Fruit fly (Drosophila melanogaster) whole organism, wandering third instar larva: ENCODE measurements around the gene CG6927.

Experiments used
- Abd-B ChIP-seq: fragments of >200 bp; optimal IDR thresholded peaks from 2 replicates; lab custom pipeline; 2017; ENCODE audit warnings: missing biosample characterization, missing genetic modification characterization
- CG32264 ChIP-seq: fragments of 200-800 bp; sonication (Bioruptor generic); optimal IDR thresholded peaks from 2 replicates; lab custom pipeline; 2016; ENCODE audit warnings: missing biosample characterization, missing genetic modification characterization
- CG9705 ChIP-seq: fragments of 200-800 bp; sonication (Bioruptor generic); optimal IDR thresholded peaks from 2 replicates; lab custom pipeline; 2018; ENCODE audit warnings: missing biosample characterization, mild to moderate bottlenecking, missing genetic modification characterization
- CrebA ChIP-seq: fragments of 200-800 bp; sonication (Bioruptor generic); optimal IDR thresholded peaks from 2 replicates; lab custom pipeline; 2016; ENCODE audit warnings: missing biosample characterization, mild to moderate bottlenecking, missing genetic modification characterization, borderline replicate concordance
- Dfd ChIP-seq: fragments of >200 bp; optimal IDR thresholded peaks from 2 replicates; lab custom pipeline; 2017; ENCODE audit warnings: missing biosample characterization, missing genetic modification characterization
- Dif ChIP-seq: fragments of 200-275, 200-300 bp; sonication (Bioruptor generic); optimal IDR thresholded peaks from 2 replicates; lab custom pipeline; 2018; ENCODE audit warnings: missing biosample characterization, missing genetic modification characterization; ENCODE audit not compliant: partially characterized antibody
- GATAd ChIP-seq: sonication (Bioruptor generic); optimal IDR thresholded peaks from 2 replicates; lab custom pipeline; 2016; ENCODE audit warnings: missing biosample characterization, missing genetic modification characterization
- HLH106 ChIP-seq: fragments of 200-800 bp; optimal IDR thresholded peaks from 3 replicates; lab custom pipeline; 2019; ENCODE audit warnings: missing biosample characterization, mild to moderate bottlenecking, missing genetic modification characterization, moderate library complexity
- Hnf4 ChIP-seq: fragments of 200-800 bp; sonication (Bioruptor generic); optimal IDR thresholded peaks from 2 replicates; lab custom pipeline; 2016; ENCODE audit warnings: missing biosample characterization, mild to moderate bottlenecking, missing genetic modification characterization
- Hr78 ChIP-seq: fragments of >200 bp; optimal IDR thresholded peaks from 2 replicates; lab custom pipeline; 2017; ENCODE audit warnings: missing biosample characterization, missing genetic modification characterization
- Hr83 ChIP-seq: fragments of 200-300 bp; sonication (Bioruptor generic); optimal IDR thresholded peaks from 2 replicates; lab custom pipeline; 2016; ENCODE audit warnings: missing biosample characterization, mild to moderate bottlenecking, missing genetic modification characterization, moderate library complexity; ENCODE audit not compliant: poor library complexity, severe bottlenecking
- Jra ChIP-seq: sonication (Bioruptor generic); optimal IDR thresholded peaks from 2 replicates; lab custom pipeline; 2016; ENCODE audit warnings: missing biosample characterization, missing genetic modification characterization
- Mio ChIP-seq: sonication (Bioruptor generic); optimal IDR thresholded peaks from 2 replicates; lab custom pipeline; 2016; ENCODE audit warnings: missing biosample characterization, missing genetic modification characterization
- Myc ChIP-seq: fragments of >200 bp; optimal IDR thresholded peaks from 2 replicates; lab custom pipeline; 2017
- N ChIP-seq: fragments of >200 bp; optimal IDR thresholded peaks from 2 replicates; lab custom pipeline; 2018; ENCODE audit warnings: missing biosample characterization, missing external identifiers, missing genetic modification characterization
- OdsH ChIP-seq: fragments of 200-800 bp; sonication (Bioruptor generic); optimal IDR thresholded peaks from 2 replicates; lab custom pipeline; 2016; ENCODE audit warnings: missing biosample characterization, mild to moderate bottlenecking, missing genetic modification characterization
- Rel ChIP-seq, 2 experiments: fragments of 200-800 bp; sonication (Bioruptor generic) in 1 of 2; optimal IDR thresholded peaks; 2 replicates in 1 of 2; 3 replicates in 1 of 2; lab custom pipeline; 2016 to 2019; ENCODE audit warnings: mild to moderate bottlenecking in 2 of 2, missing biosample characterization in 2 of 2, missing genetic modification characterization in 2 of 2, moderate library complexity in 1 of 2
- Sp1 ChIP-seq: fragments of 200-800 bp; sonication (Bioruptor generic); optimal IDR thresholded peaks from 3 replicates; lab custom pipeline; 2019; ENCODE audit warnings: missing biosample characterization, mild to moderate bottlenecking, missing genetic modification characterization, moderate library complexity
- Vsx2 ChIP-seq: fragments of 200-300, 225-300 bp; sonication (Bioruptor generic); optimal IDR thresholded peaks from 2 replicates; lab custom pipeline; 2018; ENCODE audit warnings: missing biosample characterization, missing genetic modification characterization; ENCODE audit not compliant: partially characterized antibody
- br ChIP-seq: fragments of 200-800 bp; sonication (Bioruptor generic); optimal IDR thresholded peaks from 2 replicates; lab custom pipeline; 2016; ENCODE audit warnings: missing biosample characterization, missing genetic modification characterization
- brk ChIP-seq: fragments of 200-800 bp; sonication (Bioruptor generic); optimal IDR thresholded peaks from 2 replicates; lab custom pipeline; 2016; ENCODE audit warnings: missing biosample characterization, mild to moderate bottlenecking, missing genetic modification characterization
- dl ChIP-seq, 2 experiments: fragments of 175-275, 200-275 bp in 1 of 2; fragments of 200-275 bp in 1 of 2; sonication (Bioruptor generic); optimal IDR thresholded peaks; lab custom pipeline; 2018; ENCODE audit warnings: mild to moderate bottlenecking in 2 of 2, missing biosample characterization in 2 of 2, missing genetic modification characterization in 2 of 2, moderate library complexity in 2 of 2; ENCODE audit not compliant: partially characterized antibody in 2 of 2, insufficient read depth in 1 of 2
- dmrt93B ChIP-seq: fragments of 200-800 bp; sonication (Bioruptor generic); optimal IDR thresholded peaks from 2 replicates; lab custom pipeline; 2018; ENCODE audit warnings: missing biosample characterization, mild to moderate bottlenecking, missing genetic modification characterization
- dsf ChIP-seq: sonication (Bioruptor generic); optimal IDR thresholded peaks from 2 replicates; lab custom pipeline; 2016; ENCODE audit warnings: missing biosample characterization, missing genetic modification characterization, borderline replicate concordance
- ey ChIP-seq: fragments of 200-800 bp; sonication (Bioruptor generic); optimal IDR thresholded peaks from 2 replicates; lab custom pipeline; 2016; ENCODE audit warnings: missing biosample characterization, missing genetic modification characterization
- foxo ChIP-seq, 2 experiments: fragments of 200-800 bp; sonication (Bioruptor generic); optimal IDR thresholded peaks; 2 replicates in 1 of 2; 3 replicates in 1 of 2; lab custom pipeline; 2016 to 2017; ENCODE audit warnings: missing biosample characterization in 2 of 2, missing genetic modification characterization in 2 of 2
- fru ChIP-seq: fragments of 200-800 bp; sonication (Bioruptor generic); optimal IDR thresholded peaks from 3 replicates; lab custom pipeline; 2016; ENCODE audit warnings: missing biosample characterization, mild to moderate bottlenecking, missing genetic modification characterization
- h ChIP-seq: fragments of 200-800 bp; sonication (Bioruptor generic); optimal IDR thresholded peaks from 3 replicates; lab custom pipeline; 2016; ENCODE audit warnings: missing biosample characterization, mild to moderate bottlenecking, missing genetic modification characterization
- jim ChIP-seq: fragments of 175-275, 200-325 bp; sonication (Bioruptor generic); optimal IDR thresholded peaks from 2 replicates; lab custom pipeline; 2016; ENCODE audit warnings: missing biosample characterization, mild to moderate bottlenecking, missing genetic modification characterization
- lola ChIP-seq: fragments of >200 bp; optimal IDR thresholded peaks from 2 replicates; lab custom pipeline; 2017; ENCODE audit warnings: missing biosample characterization, missing genetic modification characterization
- pan ChIP-seq: fragments of >200 bp; optimal IDR thresholded peaks from 2 replicates; lab custom pipeline; 2017
- psq ChIP-seq: fragments of 200-800 bp; sonication (Bioruptor generic); optimal IDR thresholded peaks from 3 replicates; lab custom pipeline; 2017; ENCODE audit warnings: missing biosample characterization, mild to moderate bottlenecking, missing genetic modification characterization, moderate library complexity
- rgr ChIP-seq: fragments of 200-800 bp; sonication (Bioruptor generic); optimal IDR thresholded peaks from 3 replicates; lab custom pipeline; 2016; ENCODE audit warnings: missing biosample characterization, mild to moderate bottlenecking, missing genetic modification characterization
- sage ChIP-seq: fragments of 200-800 bp; sonication (Bioruptor generic); optimal IDR thresholded peaks from 2 replicates; lab custom pipeline; 2016; ENCODE audit warnings: missing biosample characterization, mild to moderate bottlenecking, missing genetic modification characterization
- sv ChIP-seq: fragments of 200-800 bp; sonication (Bioruptor generic); optimal IDR thresholded peaks from 3 replicates; lab custom pipeline; 2016; ENCODE audit warnings: missing biosample characterization, missing genetic modification characterization
- tai ChIP-seq: sonication (Bioruptor generic); optimal IDR thresholded peaks from 2 replicates; lab custom pipeline; 2016; ENCODE audit warnings: missing biosample characterization, missing genetic modification characterization
- usp ChIP-seq: fragments of >200 bp; optimal IDR thresholded peaks from 2 replicates; lab custom pipeline; 2017; ENCODE audit warnings: missing biosample characterization, missing genetic modification characterization
- woc ChIP-seq: sonication (Bioruptor generic); optimal IDR thresholded peaks from 2 replicates; lab custom pipeline; 2016; ENCODE audit warnings: missing biosample characterization, mild to moderate bottlenecking, missing genetic modification characterization

The CG6927 gene

dm6 chrX:4911765-4912245 is 5.1 kb downstream of the CG6927 start:
- no peak for TF ChIP-seq Abd-B
- TF ChIP-seq Dif (GFP tag; lab: Kevin White, UChicago): no peak
- TF ChIP-seq Hnf4 (GFP tag; lab: Kevin White, UChicago): peak; percentile 12
- TF ChIP-seq N (GFP tag; lab: Kevin White, UChicago): no peak
- TF ChIP-seq lola (GFP tag; lab: Kevin White, UChicago): no peak
- TF ChIP-seq sv (GFP tag; lab: Kevin White, UChicago): no peak
- peak; percentile 16 for TF ChIP-seq ey (GFP tag; lab: Kevin White, UChicago)
- TF ChIP-seq CrebA (GFP tag; lab: Kevin White, UChicago): no peak
- TF ChIP-seq Vsx2: no peak
- TF ChIP-seq rgr: peak; percentile 45
- peak; percentile 93 for TF ChIP-seq psq (GFP tag; lab: Kevin White, UChicago)
- TF ChIP-seq jim (GFP tag; lab: Kevin White, UChicago): no peak
- TF ChIP-seq Hr78: no peak
- TF ChIP-seq Jra (GFP tag; lab: Kevin White, UChicago): no peak
- no peak for TF ChIP-seq CG9705 (GFP tag; lab: Kevin White, UChicago)
- TF ChIP-seq Myc: no peak
- peak; percentile 24 for TF ChIP-seq dmrt93B (GFP tag; lab: Kevin White, UChicago)
- no peak for TF ChIP-seq dl (GFP tag; optimal IDR thresholded peaks at IDR 0.05; lab: Kevin White, UChicago; ENCODE audit: insufficient read depth in 1 of 2, partially characterized antibody in 2 of 2)
- TF ChIP-seq h (GFP tag; lab: Kevin White, UChicago): peak; percentile 65
- TF ChIP-seq tai (GFP tag; lab: Kevin White, UChicago): no peak
- TF ChIP-seq foxo (GFP tag; optimal IDR thresholded peaks at IDR 0.05; lab: Kevin White, UChicago): peak in 1 of 2 experiments; percentile 50
- peak; percentile 50 for TF ChIP-seq sage (GFP tag; lab: Kevin White, UChicago)
- no peak for TF ChIP-seq Mio (GFP tag; lab: Kevin White, UChicago)
- TF ChIP-seq fru: peak; percentile 66
- no peak for TF ChIP-seq pan (lab: Kevin White, UChicago)
- no peak for TF ChIP-seq Rel (GFP tag; optimal IDR thresholded peaks at IDR 0.05; lab: Kevin White, UChicago)
- no peak for TF ChIP-seq Rel (tag; optimal IDR thresholded peaks at IDR 0.05; lab: Kevin White, UChicago)
- TF ChIP-seq Sp1: peak; percentile 75
- TF ChIP-seq Dfd (GFP tag; lab: Kevin White, UChicago): no peak
- no peak for TF ChIP-seq CG32264
- no peak for TF ChIP-seq dsf
- peak; percentile 58 for TF ChIP-seq HLH106 (tag; lab: Kevin White, UChicago)
- peak; percentile 46 for TF ChIP-seq OdsH (GFP tag; lab: Kevin White, UChicago)
- TF ChIP-seq usp (GFP tag; lab: Kevin White, UChicago): no peak
- TF ChIP-seq br: peak; percentile 47
- no peak for TF ChIP-seq Hr83 (GFP tag; lab: Kevin White, UChicago)
- peak; percentile 73 for TF ChIP-seq woc
- TF ChIP-seq GATAd (GFP tag; lab: Kevin White, UChicago): no peak
- no peak for TF ChIP-seq brk

dm6 chrX:4912370-4912769 is 5.7 kb downstream of the CG6927 start:
- TF ChIP-seq dsf: no peak
- no peak for TF ChIP-seq Sp1
- no peak for TF ChIP-seq Jra (GFP tag; lab: Kevin White, UChicago)
- peak; percentile 71 for TF ChIP-seq Myc
- no peak for TF ChIP-seq usp (GFP tag; lab: Kevin White, UChicago)
- TF ChIP-seq Vsx2: no peak
- TF ChIP-seq CrebA (GFP tag; lab: Kevin White, UChicago): no peak
- no peak for TF ChIP-seq sage (GFP tag; lab: Kevin White, UChicago)
- TF ChIP-seq Rel (GFP tag; optimal IDR thresholded peaks at IDR 0.05; lab: Kevin White, UChicago): no peak
- peak; percentile 78 for TF ChIP-seq Rel (tag; optimal IDR thresholded peaks at IDR 0.05; lab: Kevin White, UChicago)
